Fruit fly (Drosophila melanogaster) whole organism, wandering third instar larva: Measurements from ENCODE around the gene Cep290.

Experiments used
- Hr83 ChIP-seq: fragments of 200-300 bp; sonication (Bioruptor generic); optimal IDR thresholded peaks from 2 replicates; lab custom pipeline; 2016; ENCODE audit warnings: missing biosample characterization, mild to moderate bottlenecking, missing genetic modification characterization, moderate library complexity; ENCODE audit not compliant: poor library complexity, severe bottlenecking
- Jra ChIP-seq: sonication (Bioruptor generic); optimal IDR thresholded peaks from 2 replicates; lab custom pipeline; 2016; ENCODE audit warnings: missing biosample characterization, missing genetic modification characterization
- Myc ChIP-seq: fragments of >200 bp; optimal IDR thresholded peaks from 2 replicates; lab custom pipeline; 2017
- OdsH ChIP-seq: fragments of 200-800 bp; sonication (Bioruptor generic); optimal IDR thresholded peaks from 2 replicates; lab custom pipeline; 2016; ENCODE audit warnings: missing biosample characterization, mild to moderate bottlenecking, missing genetic modification characterization
- dsf ChIP-seq: sonication (Bioruptor generic); optimal IDR thresholded peaks from 2 replicates; lab custom pipeline; 2016; ENCODE audit warnings: missing biosample characterization, missing genetic modification characterization, borderline replicate concordance
- ey ChIP-seq: fragments of 200-800 bp; sonication (Bioruptor generic); optimal IDR thresholded peaks from 2 replicates; lab custom pipeline; 2016; ENCODE audit warnings: missing biosample characterization, missing genetic modification characterization
- foxo ChIP-seq, 2 experiments: fragments of 200-800 bp; sonication (Bioruptor generic); optimal IDR thresholded peaks; 2 replicates in 1 of 2; 3 replicates in 1 of 2; lab custom pipeline; 2016 to 2017; ENCODE audit warnings: missing biosample characterization in 2 of 2, missing genetic modification characterization in 2 of 2
- lola ChIP-seq: fragments of >200 bp; optimal IDR thresholded peaks from 2 replicates; lab custom pipeline; 2017; ENCODE audit warnings: missing biosample characterization, missing genetic modification characterization
- psq ChIP-seq: fragments of 200-800 bp; sonication (Bioruptor generic); optimal IDR thresholded peaks from 3 replicates; lab custom pipeline; 2017; ENCODE audit warnings: missing biosample characterization, mild to moderate bottlenecking, missing genetic modification characterization, moderate library complexity
- sage ChIP-seq: fragments of 200-800 bp; sonication (Bioruptor generic); optimal IDR thresholded peaks from 2 replicates; lab custom pipeline; 2016; ENCODE audit warnings: missing biosample characterization, mild to moderate bottlenecking, missing genetic modification characterization
- sv ChIP-seq: fragments of 200-800 bp; sonication (Bioruptor generic); optimal IDR thresholded peaks from 3 replicates; lab custom pipeline; 2016; ENCODE audit warnings: missing biosample characterization, missing genetic modification characterization
- usp ChIP-seq: fragments of >200 bp; optimal IDR thresholded peaks from 2 replicates; lab custom pipeline; 2017; ENCODE audit warnings: missing biosample characterization, missing genetic modification characterization

DNA sequence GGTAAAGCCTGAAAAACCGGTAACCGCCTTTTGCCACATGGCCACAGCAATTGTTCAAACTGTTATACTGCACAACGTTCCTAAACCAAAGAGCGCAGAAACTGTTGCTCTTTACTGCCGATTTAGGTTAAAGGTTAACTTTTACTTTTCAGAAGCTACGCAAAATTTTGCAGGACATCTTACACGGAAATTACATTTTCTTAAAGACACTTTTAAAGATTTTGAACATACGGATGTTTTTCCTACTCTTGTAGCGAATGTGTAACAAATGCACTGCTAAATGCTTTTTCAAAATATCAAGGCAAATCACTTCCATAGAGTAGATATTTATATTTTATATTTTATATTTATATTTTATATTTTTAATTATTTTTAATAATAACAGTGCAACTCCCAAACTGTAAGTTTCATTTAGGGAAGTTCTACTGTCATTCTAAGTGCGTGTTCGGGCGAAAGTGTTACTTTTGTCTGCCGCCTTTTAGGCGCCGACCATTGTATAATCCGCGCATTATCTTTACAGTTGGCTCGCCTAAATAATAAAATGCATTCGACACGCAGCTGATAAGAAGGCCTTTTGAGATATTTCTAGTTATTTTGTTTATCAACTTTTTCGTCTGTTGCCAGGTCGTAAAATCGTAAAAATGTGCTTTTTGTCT is 38.6 kb downstream of the Cep290 start:
- TF ChIP-seq psq (GFP tag; lab: Kevin White, UChicago) (no peak), lola (GFP tag; lab: Kevin White, UChicago) (no peak), usp (GFP tag; lab: Kevin White, UChicago) (no peak), Hr83 (GFP tag; lab: Kevin White, UChicago) (no peak), OdsH (GFP tag; lab: Kevin White, UChicago) (no peak), foxo (GFP tag; optimal IDR thresholded peaks at IDR 0.05; lab: Kevin White, UChicago) (no peak), Jra (GFP tag; lab: Kevin White, UChicago) (no peak), Myc (lab: Kevin White, UChicago) (no peak), dsf (GFP tag; lab: Kevin White, UChicago) (no peak), sv (GFP tag; lab: Kevin White, UChicago) (no peak), ey (GFP tag; lab: Kevin White, UChicago) (no peak), sage (no peak)
